Fruit fly (Drosophila melanogaster) whole organism, embryonic: Measurements from ENCODE around the gene CG14684.

Source experiments
- Bteb2 ChIP-seq: fragments of 200-800 bp; sonication (Bioruptor generic); optimal IDR thresholded peaks from 2 replicates; lab custom pipeline; 2016; ENCODE audit warnings: missing biosample characterization, missing genetic modification characterization
- CG10147 ChIP-seq: fragments of 200-800 bp; sonication (Bioruptor generic); optimal IDR thresholded peaks from 2 replicates; lab custom pipeline; 2019; ENCODE audit warnings: missing biosample characterization, mild to moderate bottlenecking, missing genetic modification characterization, moderate library complexity
- CG10274 ChIP-seq: fragments of 200-800 bp; sonication (Bioruptor generic); optimal IDR thresholded peaks from 3 replicates; lab custom pipeline; 2017; ENCODE audit warnings: missing biosample characterization, mild to moderate bottlenecking, missing genetic modification characterization
- CG10959 ChIP-seq: fragments of 200-800 bp; sonication (Bioruptor generic); IDR thresholded peaks from 2 replicates; pipeline ENCODE4 v1.3.6; 2022; ENCODE audit warnings: missing biosample characterization, missing genetic modification characterization
- CG11093 ChIP-seq: fragments of 200-800 bp; sonication (Bioruptor generic); IDR thresholded peaks from 3 replicates; pipeline ENCODE4 v1.3.6; 2022; ENCODE audit warnings: missing biosample characterization, missing genetic modification characterization
- CG13894 ChIP-seq: fragments of 200-800 bp; sonication (Bioruptor generic); optimal IDR thresholded peaks from 3 replicates; lab custom pipeline; 2018; ENCODE audit warnings: missing biosample characterization, mild to moderate bottlenecking, missing genetic modification characterization, moderate library complexity
- CG17912 ChIP-seq: fragments of 200-800 bp; sonication (Bioruptor generic); optimal IDR thresholded peaks from 2 replicates; lab custom pipeline; 2018; ENCODE audit warnings: missing biosample characterization, mild to moderate bottlenecking, missing genetic modification characterization
- CG2120 ChIP-seq: fragments of 200-800 bp; sonication (Bioruptor generic); optimal IDR thresholded peaks from 3 replicates; lab custom pipeline; 2016; ENCODE audit warnings: missing biosample characterization, missing genetic modification characterization
- CG32532 ChIP-seq: fragments of 200-800 bp; sonication (Bioruptor generic); IDR thresholded peaks from 2 replicates; pipeline ENCODE4 v1.3.6; 2022; ENCODE audit warnings: missing biosample characterization, missing genetic modification characterization
- CG34422 ChIP-seq: fragments of 200-800 bp; sonication (Bioruptor generic); IDR thresholded peaks from 3 replicates; pipeline ENCODE4 v1.3.6; 2022; ENCODE audit warnings: missing biosample characterization, missing genetic modification characterization
- CG3847 ChIP-seq: fragments of 200-800 bp; sonication (Bioruptor generic); IDR thresholded peaks from 2 replicates; pipeline ENCODE4 v1.3.6; 2022; ENCODE audit warnings: missing biosample characterization, missing genetic modification characterization
- CG6254 ChIP-seq: fragments of 200-800 bp; sonication (Bioruptor generic); optimal IDR thresholded peaks from 3 replicates; lab custom pipeline; 2017; ENCODE audit warnings: mild to moderate bottlenecking, missing biosample characterization, missing genetic modification reagents, missing genetic modification characterization
- CG7786 ChIP-seq: fragments of 200-800 bp; sonication (Bioruptor generic); optimal IDR thresholded peaks from 2 replicates; lab custom pipeline; 2016; ENCODE audit warnings: missing biosample characterization, missing genetic modification characterization
- CG7987 ChIP-seq: fragments of 200-800 bp; sonication (Bioruptor generic); optimal IDR thresholded peaks from 2 replicates; lab custom pipeline; 2018; ENCODE audit warnings: missing biosample characterization, mild to moderate bottlenecking, missing genetic modification characterization, moderate library complexity
- CG8388 ChIP-seq: fragments of 200-800 bp; sonication (Bioruptor generic); optimal IDR thresholded peaks from 2 replicates; lab custom pipeline; 2019; ENCODE audit warnings: missing biosample characterization, mild to moderate bottlenecking, missing genetic modification characterization, moderate library complexity
- CG9797 ChIP-seq: fragments of 200-800 bp; sonication (Bioruptor generic); optimal IDR thresholded peaks from 3 replicates; lab custom pipeline; 2018; ENCODE audit warnings: missing biosample characterization, mild to moderate bottlenecking, missing genetic modification characterization
- CG9932 ChIP-seq: fragments of 200-800 bp; sonication (Bioruptor generic); IDR thresholded peaks from 2 replicates; pipeline ENCODE4 v1.3.6; 2022; ENCODE audit warnings: missing biosample characterization, missing genetic modification characterization
- Gug ChIP-seq: fragments of 200-800 bp; sonication (Bioruptor generic); IDR thresholded peaks from 4 replicates; pipeline ENCODE4 v1.3.6; 2022; ENCODE audit warnings: missing biosample characterization, missing genetic modification characterization
- Jarid2 ChIP-seq: fragments of 200-800 bp; sonication (Bioruptor generic); optimal IDR thresholded peaks from 3 replicates; lab custom pipeline; 2017; ENCODE audit warnings: mild to moderate bottlenecking, missing biosample characterization, missing genetic modification reagents, missing genetic modification characterization
- MESR4 ChIP-seq: fragments of 200-800 bp; sonication (Bioruptor generic); optimal IDR thresholded peaks from 2 replicates; lab custom pipeline; 2018; ENCODE audit warnings: missing biosample characterization, mild to moderate bottlenecking, missing genetic modification characterization, moderate library complexity
- Mad ChIP-seq: fragments of 200-800 bp; sonication (Bioruptor generic); optimal IDR thresholded peaks from 2 replicates; lab custom pipeline; 2016; ENCODE audit warnings: missing biosample characterization, missing genetic modification characterization
- NFAT ChIP-seq: fragments of 200-800 bp; sonication (Bioruptor generic); IDR thresholded peaks from 2 replicates; pipeline ENCODE4 v1.3.6; 2022; ENCODE audit warnings: missing biosample characterization, missing genetic modification characterization
- Nf-YA ChIP-seq: fragments of 200-800 bp; sonication (Bioruptor generic); IDR thresholded peaks from 2 replicates; pipeline ENCODE4 v1.3.6; 2022; ENCODE audit warnings: missing biosample characterization, missing genetic modification characterization
- Oli ChIP-seq: fragments of 200-800 bp; sonication (Bioruptor generic); optimal IDR thresholded peaks from 2 replicates; lab custom pipeline; 2018; ENCODE audit warnings: missing biosample characterization, mild to moderate bottlenecking, missing genetic modification characterization, moderate library complexity
- Optix ChIP-seq: fragments of 200-800 bp; sonication (Bioruptor generic); IDR thresholded peaks from 3 replicates; pipeline ENCODE4 v1.3.6; 2022; ENCODE audit warnings: missing biosample characterization, missing genetic modification characterization
- Ptx1 ChIP-seq: fragments of 200-800 bp; sonication (Bioruptor generic); IDR thresholded peaks from 2 replicates; pipeline ENCODE4 v1.3.6; 2022; ENCODE audit warnings: missing biosample characterization, missing genetic modification characterization
- Rx ChIP-seq: fragments of 200-800 bp; sonication (Bioruptor generic); IDR thresholded peaks from 2 replicates; pipeline ENCODE4 v1.3.6; 2022; ENCODE audit warnings: missing biosample characterization, missing genetic modification characterization
- Six4 ChIP-seq: fragments of 200-800 bp; sonication (Bioruptor generic); optimal IDR thresholded peaks from 2 replicates; lab custom pipeline; 2016; ENCODE audit warnings: missing biosample characterization, missing genetic modification characterization
- Spps ChIP-seq: fragments of 200-800 bp; sonication (Bioruptor generic); optimal IDR thresholded peaks from 2 replicates; lab custom pipeline; 2018; ENCODE audit warnings: missing biosample characterization, mild to moderate bottlenecking, missing genetic modification characterization
- abd-A ChIP-seq: fragments of 200-800 bp; sonication (Bioruptor generic); optimal IDR thresholded peaks from 3 replicates; lab custom pipeline; 2019; ENCODE audit warnings: missing biosample characterization, mild to moderate bottlenecking, missing genetic modification characterization, moderate library complexity
- al ChIP-seq: fragments of 200-800 bp; sonication (Bioruptor generic); IDR thresholded peaks from 2 replicates; pipeline ENCODE4 v1.3.6; 2022; ENCODE audit warnings: missing biosample characterization, missing genetic modification characterization
- aop ChIP-seq: fragments of 200-800 bp; sonication (Bioruptor generic); IDR thresholded peaks from 2 replicates; pipeline ENCODE4 v1.3.6; 2022; ENCODE audit warnings: missing biosample characterization, missing genetic modification characterization
- dysf ChIP-seq: fragments of 200-800 bp; sonication (Bioruptor generic); IDR thresholded peaks from 3 replicates; pipeline ENCODE4 v1.3.6; 2022; ENCODE audit warnings: missing biosample characterization, missing genetic modification characterization
- ewg ChIP-seq: fragments of 200-800 bp; sonication (Bioruptor generic); optimal IDR thresholded peaks from 3 replicates; lab custom pipeline; 2017; ENCODE audit warnings: mild to moderate bottlenecking, missing biosample characterization, missing genetic modification reagents, missing genetic modification characterization
- eyg ChIP-seq: fragments of 200-800 bp; sonication (Bioruptor generic); optimal IDR thresholded peaks from 3 replicates; lab custom pipeline; 2016; ENCODE audit warnings: missing biosample characterization, missing genetic modification characterization
- ind ChIP-seq: fragments of 200-800 bp; sonication (Bioruptor generic); optimal IDR thresholded peaks from 3 replicates; lab custom pipeline; 2016; ENCODE audit warnings: missing biosample characterization, missing genetic modification characterization
- kay ChIP-seq: fragments of 200-800 bp; sonication (Bioruptor generic); optimal IDR thresholded peaks from 2 replicates; lab custom pipeline; 2016; ENCODE audit warnings: missing biosample characterization, missing genetic modification characterization
- lab ChIP-seq: fragments of 200-800 bp; sonication (Bioruptor generic); optimal IDR thresholded peaks from 3 replicates; lab custom pipeline; 2017; ENCODE audit warnings: missing biosample characterization, missing genetic modification characterization, mild to moderate bottlenecking, moderate library complexity, missing genetic modification reagents
- mam ChIP-seq: fragments of 200-800 bp; sonication (Bioruptor generic); optimal IDR thresholded peaks from 3 replicates; lab custom pipeline; 2016; ENCODE audit warnings: missing biosample characterization, missing genetic modification characterization
- peb ChIP-seq: fragments of 200-800 bp; sonication (Bioruptor generic); IDR thresholded peaks from 2 replicates; pipeline ENCODE4 v1.3.6; 2022; ENCODE audit warnings: missing biosample characterization, missing genetic modification characterization
- pzg ChIP-seq: fragments of 200-800 bp; sonication (Bioruptor generic); optimal IDR thresholded peaks from 3 replicates; lab custom pipeline; 2018; ENCODE audit warnings: missing biosample characterization, mild to moderate bottlenecking, missing genetic modification characterization, moderate library complexity
- repo ChIP-seq: fragments of 200-800 bp; sonication (Bioruptor generic); optimal IDR thresholded peaks from 2 replicates; lab custom pipeline; 2016; ENCODE audit warnings: missing biosample characterization, missing genetic modification characterization
- sc ChIP-seq, 3 experiments: fragments of >200 bp in 2 of 3; fragments of 200-800 bp in 1 of 3; sonication (Bioruptor generic) in 1 of 3; optimal IDR thresholded peaks; 2 replicates in 2 of 3; 3 replicates in 1 of 3; lab custom pipeline; 2017; ENCODE audit warnings: mild to moderate bottlenecking in 1 of 3, missing biosample characterization in 1 of 3, missing genetic modification characterization in 1 of 3, missing genetic modification reagents in 1 of 3
- sisA ChIP-seq: fragments of 200-800 bp; sonication (Bioruptor generic); IDR thresholded peaks from 2 replicates; pipeline ENCODE4 v1.3.6; 2022; ENCODE audit warnings: missing biosample characterization, missing genetic modification characterization
- sr ChIP-seq: fragments of 200-800 bp; sonication (Bioruptor generic); IDR thresholded peaks from 3 replicates; pipeline ENCODE4 v1.3.6; 2022; ENCODE audit warnings: missing biosample characterization, missing genetic modification characterization
- tll ChIP-seq, 2 experiments: fragments of 200-800 bp in 1 of 2; fragments of >200 bp in 1 of 2; sonication (Bioruptor generic) in 1 of 2; optimal IDR thresholded peaks; 2 replicates each; lab custom pipeline; 2017 to 2019; ENCODE audit warnings: missing biosample characterization in 2 of 2, missing genetic modification characterization in 2 of 2, mild to moderate bottlenecking in 1 of 2, moderate library complexity in 1 of 2
- trh ChIP-seq: fragments of 200-800 bp; sonication (Bioruptor generic); optimal IDR thresholded peaks from 2 replicates; lab custom pipeline; 2016; ENCODE audit warnings: missing biosample characterization, missing genetic modification characterization
- unc-4 ChIP-seq: fragments of 200-800 bp; sonication (Bioruptor generic); IDR thresholded peaks from 2 replicates; pipeline ENCODE4 v1.3.6; 2022; ENCODE audit warnings: missing biosample characterization, missing genetic modification characterization; ENCODE audit not compliant: partially characterized antibody
- vvl ChIP-seq: fragments of 200-800 bp; sonication (Bioruptor generic); IDR thresholded peaks from 2 replicates; pipeline ENCODE4 v1.3.6; 2022; ENCODE audit warnings: missing biosample characterization, missing genetic modification characterization
- zfh1 ChIP-seq: fragments of 200-800 bp; sonication (Bioruptor generic); IDR thresholded peaks from 3 replicates; pipeline ENCODE4 v1.3.6; 2022; ENCODE audit warnings: missing biosample characterization, missing genetic modification characterization

Gene CG14684

DNA sequence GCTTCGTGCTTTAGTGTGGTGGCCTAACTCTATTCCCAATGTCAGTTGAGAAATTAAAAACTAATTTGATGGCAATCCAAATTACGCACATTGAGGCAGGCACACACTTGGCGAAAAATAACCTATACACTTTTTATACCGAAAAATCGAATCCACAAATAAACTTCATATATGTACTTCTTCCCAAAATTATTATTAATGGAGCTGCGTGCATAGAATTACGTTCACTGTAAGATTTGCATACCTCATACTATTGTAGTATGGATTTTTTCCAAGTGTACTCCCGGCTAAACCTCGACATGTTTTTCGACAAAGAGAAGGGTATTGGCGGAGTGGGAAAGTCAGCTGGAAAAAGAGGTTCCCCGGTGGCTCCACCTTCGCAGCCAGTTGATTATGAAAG, 22.5 kb upstream of the CG14684 start (continued):
- no peak for TF ChIP-seq kay (GFP tag; lab: Kevin White, UChicago)
- TF ChIP-seq CG6254, result peak; percentile 56
- TF ChIP-seq Six4 (GFP tag; lab: Kevin White, UChicago), result no peak
- peak; percentile 46; the same call in 1 of the 2 replicates for TF ChIP-seq peb (GFP tag; lab: Robert Waterston, UW)
- peak; percentile 44 for TF ChIP-seq CG2120 (GFP tag; lab: Kevin White, UChicago)
- no peak for TF ChIP-seq abd-A (tag; lab: Kevin White, UChicago)
- TF ChIP-seq repo (GFP tag; lab: Kevin White, UChicago), result no peak
- peak; percentile 78 for TF ChIP-seq dysf (GFP tag; lab: Robert Waterston, UW)
- TF ChIP-seq Mad (GFP tag; lab: Kevin White, UChicago), result no peak
- TF ChIP-seq CG9797 (GFP tag; lab: Kevin White, UChicago), result no peak
- peak; percentile 9 for TF ChIP-seq Bteb2 (GFP tag; lab: Kevin White, UChicago)
- peak; percentile 78 for TF ChIP-seq sisA (GFP tag; lab: Robert Waterston, UW)
- TF ChIP-seq aop (GFP tag; lab: Robert Waterston, UW), result peak; percentile 51; the same call in 1 of the 2 replicates
- TF ChIP-seq MESR4 (GFP tag; lab: Kevin White, UChicago), result no peak
- peak; percentile 74 for TF ChIP-seq zfh1 (GFP tag; lab: Robert Waterston, UW)
- no peak for TF ChIP-seq CG7987 (GFP tag; lab: Kevin White, UChicago)
- TF ChIP-seq vvl (GFP tag; lab: Robert Waterston, UW), result peak; percentile 83
- TF ChIP-seq Gug, result peak; percentile 49; the same call in 1 of the 4 replicates
- TF ChIP-seq Rx (GFP tag; lab: Robert Waterston, UW), result peak; percentile 76
- TF ChIP-seq NFAT (GFP tag; lab: Robert Waterston, UW), result 0 out of 2 replicates have a peak, but pooled peaks have one; percentile 18
- TF ChIP-seq CG8388 (GFP tag; lab: Kevin White, UChicago), result peak; percentile 52
- no peak for TF ChIP-seq Spps (tag; lab: Kevin White, UChicago)
- TF ChIP-seq CG17912 (GFP tag; lab: Kevin White, UChicago), result no peak
- TF ChIP-seq CG10959 (GFP tag; lab: Robert Waterston, UW), result no peak; the same call in 1 of the 2 replicates
- peak; percentile 83 for TF ChIP-seq Ptx1
- TF ChIP-seq unc-4 (GFP tag; lab: Robert Waterston, UW), result no peak
- peak; percentile 75 for TF ChIP-seq ind (GFP tag; lab: Kevin White, UChicago)
- peak; percentile 41 for TF ChIP-seq mam
- TF ChIP-seq lab (GFP tag; lab: Kevin White, UChicago), result peak; percentile 81
- TF ChIP-seq CG34422 (GFP tag; lab: Robert Waterston, UW), result no peak; the same call in 2 of the 3 replicates
- no peak for TF ChIP-seq CG11093 (GFP tag; lab: Robert Waterston, UW)
- no peak for TF ChIP-seq tll (GFP tag; optimal IDR thresholded peaks at IDR 0.05; lab: Kevin White, UChicago)
- peak; percentile 35; the same call in 1 of the 3 replicates for TF ChIP-seq sr (GFP tag; lab: Robert Waterston, UW)
- no peak for TF ChIP-seq CG13894 (tag; lab: Kevin White, UChicago)
- TF ChIP-seq CG9932 (GFP tag; lab: Robert Waterston, UW), result peak; percentile 40; the same call in 1 of the 2 replicates
- TF ChIP-seq Optix (GFP tag; lab: Robert Waterston, UW), result peak; percentile 49; the same call in 1 of the 3 replicates
- TF ChIP-seq eyg (GFP tag; lab: Kevin White, UChicago), result no peak
- no peak for TF ChIP-seq trh (GFP tag; lab: Kevin White, UChicago)
- no peak for TF ChIP-seq pzg (GFP tag; lab: Kevin White, UChicago)
- TF ChIP-seq al, result peak; percentile 42
- TF ChIP-seq Oli (tag; lab: Kevin White, UChicago), result peak; percentile 79
- no peak; the same call in 1 of the 2 replicates for TF ChIP-seq CG3847 (GFP tag; lab: Robert Waterston, UW)
- TF ChIP-seq CG32532 (GFP tag; lab: Robert Waterston, UW), result peak; percentile 61
- peak; percentile 67 for TF ChIP-seq CG10147 (GFP tag; lab: Kevin White, UChicago)
- TF ChIP-seq CG7786 (GFP tag; lab: Kevin White, UChicago), result peak; percentile 31
- peak; percentile 54 for TF ChIP-seq ewg (GFP tag; lab: Kevin White, UChicago)
- no peak for TF ChIP-seq sc (optimal IDR thresholded peaks at IDR 0.05; lab: Kevin White, UChicago)
- no peak for TF ChIP-seq sc (GFP tag; optimal IDR thresholded peaks at IDR 0.05; lab: Kevin White, UChicago)
- peak; percentile 56 for TF ChIP-seq CG10274 (GFP tag; lab: Kevin White, UChicago)
- TF ChIP-seq Jarid2, result peak; percentile 13
- 0 out of 2 replicates have a peak, but pooled peaks have one; percentile 18 for TF ChIP-seq Nf-YA (GFP tag; lab: Robert Waterston, UW)
